Worm (Caenorhabditis elegans): ENCODE data around the gene mec-3.
A peak's percentile ranks its signal among the peaks of the same experiment; 100 is the strongest.

mec-3 gene

ce11 chrIV:10463127-10463526, 1.5 kb upstream of the mec-3 start (continued):
- TF ChIP-seq daf-8 (GFP tag; IDR thresholded peaks at IDR 0.05) (no peak), zfp-2 (tag; optimal IDR thresholded peaks at IDR 0.05) (no peak), fos-1 (tag; optimal IDR thresholded peaks at IDR 0.05) (no peak), aha-1 (tag) (no peak), unc-39 (tag; optimal IDR thresholded peaks at IDR 0.05) (no peak), hlh-30 (tag; optimal IDR thresholded peaks at IDR 0.05; ENCODE audit: insufficient read depth) (peak; percentile 55), dmd-9 (GFP tag; IDR thresholded peaks at IDR 0.05) (no peak), snpc-4 (tag; optimal IDR thresholded peaks at IDR 0.05) (no peak), lin-38 (GFP tag; IDR thresholded peaks at IDR 0.05) (no peak), daf-19 (GFP tag; conservative IDR thresholded peaks at IDR 0.05) (no peak), egl-27 (tag; optimal IDR thresholded peaks at IDR 0.05) (no peak), lin-1 (GFP tag; IDR thresholded peaks at IDR 0.05) (peak; percentile 84), arid-1 (GFP tag; conservative IDR thresholded peaks at IDR 0.05) (no peak), zfp-3 (GFP tag; conservative IDR thresholded peaks at IDR 0.05) (no peak), daf-12 (tag; optimal IDR thresholded peaks at IDR 0.05) (no peak), nhr-111 (GFP tag; optimal IDR thresholded peaks at IDR 0.05) (no peak), ceh-62 (tag; optimal IDR thresholded peaks at IDR 0.05) (no peak), ZK337.2 (GFP tag; IDR thresholded peaks at IDR 0.05) (no peak), ceh-28 (tag; optimal IDR thresholded peaks at IDR 0.05) (no peak), nhr-76 (tag; optimal IDR thresholded peaks at IDR 0.05) (no peak), ama-1 (optimal IDR thresholded peaks at IDR 0.05) (no peak), tra-1 (GFP tag; IDR thresholded peaks at IDR 0.05) (peak; percentile 87), ceh-32 (tag; optimal IDR thresholded peaks at IDR 0.05; ENCODE audit: poor library complexity) (no peak), lin-13 (GFP tag; optimal IDR thresholded peaks at IDR 0.05) (no peak), F44E2.7 (GFP tag; IDR thresholded peaks at IDR 0.05) (no peak), unc-130 (GFP tag; optimal IDR thresholded peaks at IDR 0.05) (no peak), jun-1 (tag; optimal IDR thresholded peaks at IDR 0.05) (no peak), mxl-3 (GFP tag; optimal IDR thresholded peaks at IDR 0.05) (no peak), ceh-44 (GFP tag; IDR thresholded peaks at IDR 0.05) (no peak), Y75B8A.6 (GFP tag; IDR thresholded peaks at IDR 0.05) (no peak), ctbp-1 (GFP tag; IDR thresholded peaks at IDR 0.05) (no peak), ceh-20 (GFP tag; IDR thresholded peaks at IDR 0.05) (peak; percentile 76), unc-62 (GFP tag; optimal IDR thresholded peaks at IDR 0.05 in 1 of 2) (peak in 1 of 2 experiments; percentile 81), unc-62 (tag; optimal IDR thresholded peaks at IDR 0.05) (no peak), Y105C5A.15 (GFP tag; IDR thresholded peaks at IDR 0.05) (no peak), Y48G9A.11 (GFP tag; IDR thresholded peaks at IDR 0.05) (no peak), madf-9 (GFP tag; conservative IDR thresholded peaks at IDR 0.05) (no peak), T20F7.1 (GFP tag; optimal IDR thresholded peaks at IDR 0.05) (no peak), snpc-1.2 (GFP tag; IDR thresholded peaks at IDR 0.05) (no peak), ceh-82 (tag; optimal IDR thresholded peaks at IDR 0.05) (no peak), mes-2 (tag; optimal IDR thresholded peaks at IDR 0.05; ENCODE audit: poor library complexity, severe bottlenecking) (no peak), skn-1 (tag; optimal IDR thresholded peaks at IDR 0.05) (no peak), zip-2 (tag; optimal IDR thresholded peaks at IDR 0.05) (no peak), nhr-102 (tag; optimal IDR thresholded peaks at IDR 0.05) (peak; percentile 71), F49E8.2 (tag; optimal IDR thresholded peaks at IDR 0.05; ENCODE audit: borderline replicate concordance) (no peak), lir-3 (tag; optimal IDR thresholded peaks at IDR 0.05) (no peak), nhr-41 (GFP tag; IDR thresholded peaks at IDR 0.05) (no peak), egl-43 (GFP tag; IDR thresholded peaks at IDR 0.05) (no peak), mdl-1 (tag; optimal IDR thresholded peaks at IDR 0.05) (no peak), nhr-11 (tag; optimal IDR thresholded peaks at IDR 0.05) (no peak), gei-8 (GFP tag; optimal IDR thresholded peaks at IDR 0.05) (no peak), set-16 (GFP tag; IDR thresholded peaks at IDR 0.05) (no peak), nhr-28 (tag; optimal IDR thresholded peaks at IDR 0.05) (peak; percentile 77), ztf-7 (tag; optimal IDR thresholded peaks at IDR 0.05) (no peak)
